4 worm cellular contexts compared by ENCODE assay signal in the genomic region with DNA sequence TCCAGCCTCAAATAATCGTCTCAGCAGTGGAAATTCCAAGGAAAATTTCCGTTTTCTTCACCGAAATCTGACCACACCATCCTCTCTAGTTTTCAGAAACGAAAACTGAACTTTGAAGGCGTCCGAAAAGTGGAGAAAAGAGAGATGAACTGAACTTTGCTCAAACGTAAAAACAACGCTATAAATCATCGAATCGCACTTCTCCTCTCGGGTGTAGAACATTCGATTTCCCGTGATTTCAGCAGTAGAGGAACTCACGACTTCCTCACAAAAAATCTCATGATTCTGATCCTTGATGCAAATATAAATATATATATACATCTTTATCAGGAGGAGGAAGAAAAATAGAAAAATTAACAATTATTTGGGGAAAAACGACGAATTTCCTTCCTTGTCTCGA.
A peak's percentile ranks its signal among the peaks of the same experiment; 100 is the strongest.
TF ChIP-seq lines count a peak whose summit lies in the region.

No protein-coding gene starts in this region.

TF ChIP-seq in whole organism, L1 larva, 84 proteins besides CTCF, POLR2A, EP300 and RAD21 (continues in another document):
- TF ChIP-seq xbp-1 (tag; optimal IDR thresholded peaks at IDR 0.05; lab: Kevin White, UChicago) (no peak), mdl-1 (tag; optimal IDR thresholded peaks at IDR 0.05; lab: Kevin White, UChicago) (peak in 1 of 2 experiments; percentile 12), nhr-90 (tag; optimal IDR thresholded peaks at IDR 0.05; lab: Kevin White, UChicago; ENCODE audit: poor library complexity) (peak; percentile 10), tlp-1 (tag; optimal IDR thresholded peaks at IDR 0.05; lab: Kevin White, UChicago) (no peak), nhr-71 (tag; optimal IDR thresholded peaks at IDR 0.05; lab: Kevin White, UChicago) (peak; percentile 54), nhr-19 (GFP tag; conservative IDR thresholded peaks at IDR 0.05; lab: Robert Waterston, UW) (peak; percentile 25), aha-1 (tag; optimal IDR thresholded peaks at IDR 0.05; lab: Kevin White, UChicago) (no peak), nhr-11 (tag; optimal IDR thresholded peaks at IDR 0.05; lab: Kevin White, UChicago) (no peak), nhr-237 (tag; optimal IDR thresholded peaks at IDR 0.05; lab: Kevin White, UChicago) (no peak), lin-13 (GFP tag; optimal IDR thresholded peaks at IDR 0.05; lab: Kevin White, UChicago) (no peak), hlh-17 (GFP tag; optimal IDR thresholded peaks at IDR 0.05; lab: Kevin White, UChicago; ENCODE audit: borderline replicate concordance) (no peak), lin-35 (GFP tag; optimal IDR thresholded peaks at IDR 0.05; lab: Kevin White, UChicago) (peak in 1 of 2 experiments; percentile 33), nhr-85 (tag; lab: Kevin White, UChicago) (peak; percentile 66), vab-15 (tag; optimal IDR thresholded peaks at IDR 0.05; lab: Kevin White, UChicago) (no peak), ztf-4 (tag; optimal IDR thresholded peaks at IDR 0.05; lab: Kevin White, UChicago) (no peak), lin-15B (tag; optimal IDR thresholded peaks at IDR 0.05; lab: Kevin White, UChicago) (no peak), elt-3 (tag; optimal IDR thresholded peaks at IDR 0.05; lab: Kevin White, UChicago) (peak in 1 of 6 experiments; percentile 40), unc-130 (tag; optimal IDR thresholded peaks at IDR 0.05; lab: Kevin White, UChicago) (peak; percentile 42), nhr-20 (tag; optimal IDR thresholded peaks at IDR 0.05; lab: Kevin White, UChicago) (peak; percentile 6), elt-2 (tag; optimal IDR thresholded peaks at IDR 0.05; lab: Kevin White, UChicago) (no peak), fkh-4 (tag; optimal IDR thresholded peaks at IDR 0.05; lab: Kevin White, UChicago; ENCODE audit: borderline replicate concordance) (no peak)

TF ChIP-seq in whole organism, L2 larva, 48 proteins besides CTCF, POLR2A, EP300 and RAD21:
- TF ChIP-seq mab-5 (tag; optimal IDR thresholded peaks at IDR 0.05; lab: Kevin White, UChicago) (peak; percentile 52), nhr-77 (tag; optimal IDR thresholded peaks at IDR 0.05; lab: Kevin White, UChicago) (no peak), nhr-21 (tag; optimal IDR thresholded peaks at IDR 0.05; lab: Kevin White, UChicago) (peak; percentile 44), sma-9 (GFP tag; optimal IDR thresholded peaks at IDR 0.05; lab: Kevin White, UChicago) (peak; percentile 22), sma-9 (tag; optimal IDR thresholded peaks at IDR 0.05; lab: Kevin White, UChicago) (no peak), fos-1 (tag; optimal IDR thresholded peaks at IDR 0.05; lab: Kevin White, UChicago) (no peak), unc-62 (GFP tag; optimal IDR thresholded peaks at IDR 0.05; lab: Kevin White, UChicago) (no peak)
TF ChIP-seq in whole organism, L2 larva: peak in this region for 3.

TF ChIP-seq in whole organism, L3 larva, 47 proteins besides CTCF, POLR2A, EP300 and RAD21:
- TF ChIP-seq lin-39 (tag; optimal IDR thresholded peaks at IDR 0.05; lab: Kevin White, UChicago), result peak; percentile 14
- TF ChIP-seq ama-1 (optimal IDR thresholded peaks at IDR 0.05; lab: Kevin White, UChicago), result peak; percentile 6
- no peak for TF ChIP-seq mml-1 (tag; optimal IDR thresholded peaks at IDR 0.05; lab: Kevin White, UChicago)

TF ChIP-seq in whole organism, L4 larva, 104 proteins besides CTCF, POLR2A, EP300 and RAD21:
- no peak for TF ChIP-seq F37D6.2 (tag; optimal IDR thresholded peaks at IDR 0.05; lab: Kevin White, UChicago)
- no peak for TF ChIP-seq hif-1 (tag; optimal IDR thresholded peaks at IDR 0.05; lab: Kevin White, UChicago)
- no peak for TF ChIP-seq zip-2 (tag; optimal IDR thresholded peaks at IDR 0.05; lab: Kevin White, UChicago)
- no peak for TF ChIP-seq gei-8 (GFP tag; optimal IDR thresholded peaks at IDR 0.05; lab: Kevin White, UChicago)
- peak; percentile 15 for TF ChIP-seq nhr-28 (tag; optimal IDR thresholded peaks at IDR 0.05; lab: Kevin White, UChicago)
- no peak for TF ChIP-seq ceh-32 (tag; optimal IDR thresholded peaks at IDR 0.05; lab: Kevin White, UChicago; ENCODE audit: poor library complexity)
- TF ChIP-seq hlh-30 (tag; optimal IDR thresholded peaks at IDR 0.05; lab: Kevin White, UChicago; ENCODE audit: insufficient read depth), result peak; percentile 50
- TF ChIP-seq ZK546.5 (tag; optimal IDR thresholded peaks at IDR 0.05; lab: Kevin White, UChicago), result no peak
- peak in 1 of 2 experiments; percentile 11 for TF ChIP-seq mdl-1 (tag; optimal IDR thresholded peaks at IDR 0.05; lab: Kevin White, UChicago)
- no peak for TF ChIP-seq F10B5.3 (tag; optimal IDR thresholded peaks at IDR 0.05; lab: Kevin White, UChicago)
- TF ChIP-seq F44E2.7 (GFP tag; IDR thresholded peaks at IDR 0.05; lab: Robert Waterston, UW), result no peak
- TF ChIP-seq ceh-20 (GFP tag; IDR thresholded peaks at IDR 0.05; lab: Robert Waterston, UW), result no peak
- no peak for TF ChIP-seq egl-27 (tag; optimal IDR thresholded peaks at IDR 0.05; lab: Kevin White, UChicago)
- TF ChIP-seq dmd-6 (GFP tag; IDR thresholded peaks at IDR 0.05; lab: Robert Waterston, UW), result no peak
- no peak for TF ChIP-seq set-16 (GFP tag; IDR thresholded peaks at IDR 0.05; lab: Robert Waterston, UW)
- no peak for TF ChIP-seq nhr-77 (tag; optimal IDR thresholded peaks at IDR 0.05; lab: Kevin White, UChicago)
